Worm (Caenorhabditis elegans) whole organism, L3 larva: ENCODE data around the gene B0001.7.

ENCODE experiments used
- ceh-16 ChIP-seq: sonication (generic microtip); optimal IDR thresholded peaks from 2 replicates; lab custom pipeline; 2017; ENCODE audit warnings: missing biosample characterization, missing genetic modification characterization
- daf-12 ChIP-seq: fragments of 150-350 bp; optimal IDR thresholded peaks from 2 replicates; lab custom pipeline; 2014; ENCODE audit warnings: missing biosample characterization, missing genetic modification reagents, missing genetic modification characterization
- egl-5 ChIP-seq: fragments of 150-350 bp; optimal IDR thresholded peaks from 2 replicates; lab custom pipeline; 2017; ENCODE audit warnings: missing biosample characterization, missing genetic modification reagents, missing genetic modification characterization, inconsistent platforms
- hmg-11 ChIP-seq: sonication (generic microtip); optimal IDR thresholded peaks from 2 replicates; lab custom pipeline; 2016; ENCODE audit warnings: missing genetic modification characterization, missing compliant biosample characterization
- nhr-23 ChIP-seq: fragments of 150-350 bp; optimal IDR thresholded peaks from 2 replicates; lab custom pipeline; 2014; ENCODE audit warnings: missing biosample characterization, missing genetic modification reagents, missing genetic modification characterization
- nhr-67 ChIP-seq: fragments of 150-350 bp; optimal IDR thresholded peaks from 2 replicates; lab custom pipeline; 2014; ENCODE audit warnings: missing biosample characterization, missing genetic modification characterization
- nhr-76 ChIP-seq: fragments of 150-350 bp; sonication (generic microtip); optimal IDR thresholded peaks from 5 replicates; lab custom pipeline; 2014; ENCODE audit warnings: missing biosample characterization, missing genetic modification characterization
- sea-2 ChIP-seq: fragments of 150-350 bp; sonication (generic microtip); optimal IDR thresholded peaks from 4 replicates; lab custom pipeline; 2014; ENCODE audit warnings: missing biosample characterization, missing genetic modification reagents, missing genetic modification characterization
- skn-1 ChIP-seq: fragments of 150-350 bp; optimal IDR thresholded peaks from 2 replicates; lab custom pipeline; 2014; ENCODE audit warnings: missing biosample characterization, missing genetic modification characterization
- tbx-2 ChIP-seq: sonication (generic microtip); optimal IDR thresholded peaks from 2 replicates; lab custom pipeline; 2016; ENCODE audit warnings: mild to moderate bottlenecking, missing genetic modification characterization, missing compliant biosample characterization
- ztf-11 ChIP-seq: fragments of 150-350 bp; optimal IDR thresholded peaks from 2 replicates; lab custom pipeline; 2014; ENCODE audit warnings: missing biosample characterization, missing genetic modification characterization

Gene B0001.7

DNA sequence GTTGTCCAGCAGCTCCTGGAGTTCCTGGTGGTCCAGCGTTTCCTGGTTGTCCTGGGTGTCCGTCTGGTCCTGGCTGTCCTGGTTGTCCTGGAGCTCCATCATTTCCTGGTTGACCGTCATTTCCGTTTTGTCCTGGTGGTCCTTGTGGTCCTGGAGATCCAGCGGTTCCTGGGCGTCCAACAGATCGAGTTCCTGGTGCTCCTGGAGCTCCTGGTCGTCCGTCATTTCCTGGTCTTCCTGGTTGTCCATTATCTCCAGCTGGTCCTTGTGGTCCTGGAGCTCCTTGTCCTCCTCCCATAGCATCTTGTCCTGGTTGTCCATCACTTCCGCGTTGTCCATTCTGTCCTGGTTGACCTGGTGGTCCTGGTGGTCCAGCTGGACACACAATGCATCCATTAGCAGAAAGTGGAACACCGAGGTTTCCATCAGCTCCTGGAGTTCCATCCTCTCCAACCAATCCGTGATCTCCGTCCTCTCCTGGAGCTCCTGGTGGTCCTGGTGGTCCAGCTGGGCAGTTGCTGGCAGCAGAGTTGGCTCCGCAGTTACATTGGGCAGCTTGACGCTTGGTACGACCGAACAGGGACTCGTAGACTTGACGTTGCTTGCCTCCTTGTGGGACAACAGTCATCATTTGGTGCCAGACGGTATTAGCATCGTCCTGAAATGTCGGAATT lies 44.9 kb downstream of the B0001.7 start:
- no peak for TF ChIP-seq nhr-76 (tag; lab: Kevin White, UChicago)
- no peak for TF ChIP-seq nhr-23 (tag; lab: Kevin White, UChicago)
- TF ChIP-seq egl-5 (tag; lab: Kevin White, UChicago) = no peak
- no peak for TF ChIP-seq daf-12 (tag; lab: Kevin White, UChicago)
- no peak for TF ChIP-seq tbx-2 (tag; lab: Kevin White, UChicago)
- TF ChIP-seq ztf-11 (tag; lab: Kevin White, UChicago) = no peak
- TF ChIP-seq ceh-16 = no peak

DNA sequence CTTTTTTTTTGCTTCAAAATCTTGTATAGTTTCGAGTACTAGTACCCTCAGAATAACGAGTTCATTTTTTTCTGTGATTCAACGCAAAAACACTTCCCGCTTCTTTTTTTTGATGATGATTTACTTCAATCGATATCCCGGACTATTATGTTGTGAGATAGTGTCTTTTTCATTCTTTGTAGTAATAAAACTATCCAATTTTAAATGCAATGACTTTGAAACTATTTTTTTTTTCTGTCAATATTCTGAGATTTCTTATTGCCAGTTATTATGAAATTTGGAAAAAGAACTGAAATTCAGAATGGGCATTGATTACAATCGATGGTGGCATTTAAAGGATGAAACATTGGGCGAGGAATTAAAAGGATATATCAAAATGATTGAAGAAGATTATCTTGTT lies 48.5 kb downstream of the B0001.7 start, which contains the start of gene M18.3:
M18.3 (plus strand) TSS at position 301 of the 400 bp plus-strand sequence.
- TF ChIP-seq sea-2 (GFP tag; lab: Kevin White, UChicago) (no peak), nhr-76 (tag; lab: Kevin White, UChicago) (no peak), hmg-11 (tag; lab: Kevin White, UChicago) (no peak), skn-1 (tag; lab: Kevin White, UChicago) (no peak), nhr-67 (no peak)
